Fruit fly (Drosophila melanogaster) whole organism, embryonic: Measurements from ENCODE around the gene CG17029.

Experiments
- Abd-B ChIP-seq: fragments of 200-800 bp; sonication (Bioruptor generic); optimal IDR thresholded peaks from 2 replicates; lab custom pipeline; 2018; ENCODE audit warnings: missing biosample characterization, mild to moderate bottlenecking, missing genetic modification characterization, moderate library complexity
- Ada2b ChIP-seq: fragments of 200-800 bp; sonication (Bioruptor generic); IDR thresholded peaks from 2 replicates; pipeline ENCODE4 v1.3.6; 2022; ENCODE audit warnings: missing biosample characterization, missing genetic modification characterization
- Adf1 ChIP-seq: fragments of 200-800 bp; sonication (Bioruptor generic); IDR thresholded peaks from 2 replicates; pipeline ENCODE4 v1.3.6; 2022; ENCODE audit warnings: missing biosample characterization, missing genetic modification characterization
- BtbVII ChIP-seq: fragments of 200-800 bp; sonication (Bioruptor generic); optimal IDR thresholded peaks from 3 replicates; lab custom pipeline; 2017; ENCODE audit warnings: missing biosample characterization, mild to moderate bottlenecking, missing genetic modification characterization
- CG10209 ChIP-seq: fragments of 200-800 bp; sonication (Bioruptor generic); optimal IDR thresholded peaks from 3 replicates; lab custom pipeline; 2017; ENCODE audit warnings: missing biosample characterization, mild to moderate bottlenecking, missing genetic modification characterization, missing genetic modification reagents
- CG10321 ChIP-seq: fragments of 200-800 bp; sonication (Bioruptor generic); IDR thresholded peaks from 2 replicates; pipeline ENCODE4 v1.3.6; 2022; ENCODE audit warnings: missing biosample characterization, missing genetic modification characterization
- CG10366 ChIP-seq: fragments of 200-800 bp; sonication (Bioruptor generic); IDR thresholded peaks from 2 replicates; pipeline ENCODE4 v1.3.6; 2022; ENCODE audit warnings: missing biosample characterization, missing genetic modification characterization
- CG11398 ChIP-seq: fragments of 200-800 bp; sonication (Bioruptor generic); optimal IDR thresholded peaks from 2 replicates; lab custom pipeline; 2016; ENCODE audit warnings: missing biosample characterization, missing genetic modification characterization
- CG12104 ChIP-seq: fragments of 200-800 bp; sonication (Bioruptor generic); optimal IDR thresholded peaks from 3 replicates; lab custom pipeline; 2016; ENCODE audit warnings: missing biosample characterization, missing genetic modification characterization
- CG13287 ChIP-seq: fragments of 200-800 bp; sonication (Bioruptor generic); IDR thresholded peaks from 2 replicates; pipeline ENCODE4 v1.3.6; 2022; ENCODE audit warnings: missing biosample characterization, missing genetic modification characterization; ENCODE audit not compliant: partially characterized antibody
- CG15073 ChIP-seq: fragments of 200-800 bp; sonication (Bioruptor generic); optimal IDR thresholded peaks from 2 replicates; lab custom pipeline; 2016; ENCODE audit warnings: missing biosample characterization, missing genetic modification characterization
- CG15514 ChIP-seq: fragments of 200-800 bp; sonication (Bioruptor generic); optimal IDR thresholded peaks from 3 replicates; lab custom pipeline; 2017; ENCODE audit warnings: missing biosample characterization, missing genetic modification characterization, mild to moderate bottlenecking, moderate library complexity, missing genetic modification reagents
- CG17912 ChIP-seq: fragments of 200-800 bp; sonication (Bioruptor generic); optimal IDR thresholded peaks from 2 replicates; lab custom pipeline; 2018; ENCODE audit warnings: missing biosample characterization, mild to moderate bottlenecking, missing genetic modification characterization
- CG18011 ChIP-seq: fragments of 200-800 bp; sonication (Bioruptor generic); optimal IDR thresholded peaks from 2 replicates; lab custom pipeline; 2017; ENCODE audit warnings: missing biosample characterization, missing genetic modification characterization, mild to moderate bottlenecking, moderate library complexity, missing genotype
- CG18619 ChIP-seq: fragments of 200-800 bp; sonication (Bioruptor generic); optimal IDR thresholded peaks from 3 replicates; lab custom pipeline; 2017; ENCODE audit warnings: missing biosample characterization, mild to moderate bottlenecking, missing genetic modification characterization
- CG31388 ChIP-seq: fragments of 200-800 bp; sonication (Bioruptor generic); optimal IDR thresholded peaks from 2 replicates; lab custom pipeline; 2016; ENCODE audit warnings: missing biosample characterization, missing genetic modification characterization
- CG3407 ChIP-seq: fragments of 200-800 bp; sonication (Bioruptor generic); optimal IDR thresholded peaks from 2 replicates; lab custom pipeline; 2018; ENCODE audit warnings: missing biosample characterization, mild to moderate bottlenecking, missing genetic modification characterization
- CG4360 ChIP-seq: fragments of 200-800 bp; sonication (Bioruptor generic); IDR thresholded peaks from 2 replicates; pipeline ENCODE4 v1.3.6; 2022; ENCODE audit warnings: missing biosample characterization, missing genetic modification characterization
- CG6254 ChIP-seq: fragments of 200-800 bp; sonication (Bioruptor generic); optimal IDR thresholded peaks from 3 replicates; lab custom pipeline; 2017; ENCODE audit warnings: mild to moderate bottlenecking, missing biosample characterization, missing genetic modification reagents, missing genetic modification characterization
- CG6689 ChIP-seq: fragments of 200-800 bp; sonication (Bioruptor generic); IDR thresholded peaks from 2 replicates; pipeline ENCODE4 v1.3.6; 2022; ENCODE audit warnings: missing biosample characterization, missing genetic modification characterization
- CG6813 ChIP-seq: fragments of 200-800 bp; sonication (Bioruptor generic); optimal IDR thresholded peaks from 2 replicates; lab custom pipeline; 2017; ENCODE audit warnings: missing biosample characterization, missing genetic modification characterization, mild to moderate bottlenecking, moderate library complexity, missing genetic modification reagents
- CG6854 ChIP-seq: fragments of 200-800 bp; sonication (Bioruptor generic); optimal IDR thresholded peaks from 3 replicates; lab custom pipeline; 2017; ENCODE audit warnings: missing biosample characterization, mild to moderate bottlenecking, missing genetic modification characterization
- CG7786 ChIP-seq: fragments of 200-800 bp; sonication (Bioruptor generic); optimal IDR thresholded peaks from 2 replicates; lab custom pipeline; 2016; ENCODE audit warnings: missing biosample characterization, missing genetic modification characterization
- CG7987 ChIP-seq: fragments of 200-800 bp; sonication (Bioruptor generic); optimal IDR thresholded peaks from 2 replicates; lab custom pipeline; 2018; ENCODE audit warnings: missing biosample characterization, mild to moderate bottlenecking, missing genetic modification characterization, moderate library complexity
- CG8359 ChIP-seq: fragments of 200-800 bp; sonication (Bioruptor generic); optimal IDR thresholded peaks from 2 replicates; lab custom pipeline; 2017; ENCODE audit warnings: missing biosample characterization, mild to moderate bottlenecking, missing genetic modification characterization, borderline replicate concordance
- CG8944 ChIP-seq: fragments of 200-800 bp; sonication (Bioruptor generic); optimal IDR thresholded peaks from 3 replicates; lab custom pipeline; 2016; ENCODE audit warnings: missing biosample characterization, missing genetic modification characterization
- CG9215 ChIP-seq: fragments of 200-800 bp; sonication (Bioruptor generic); IDR thresholded peaks from 2 replicates; pipeline ENCODE4 v1.3.6; 2022; ENCODE audit warnings: missing biosample characterization, missing genetic modification characterization
- CG9932 ChIP-seq: fragments of 200-800 bp; sonication (Bioruptor generic); IDR thresholded peaks from 2 replicates; pipeline ENCODE4 v1.3.6; 2022; ENCODE audit warnings: missing biosample characterization, missing genetic modification characterization
- Camta ChIP-seq: fragments of 200-800 bp; sonication (Bioruptor generic); optimal IDR thresholded peaks from 2 replicates; lab custom pipeline; 2016; ENCODE audit warnings: missing biosample characterization, missing genetic modification characterization
- Dek ChIP-seq: fragments of 200-800 bp; sonication (Bioruptor generic); optimal IDR thresholded peaks from 3 replicates; lab custom pipeline; 2019; ENCODE audit warnings: missing biosample characterization, mild to moderate bottlenecking, missing genetic modification characterization, moderate library complexity
- HLH3B ChIP-seq: fragments of 200-800 bp; sonication (Bioruptor generic); IDR thresholded peaks from 2 replicates; pipeline ENCODE4 v1.3.6; 2022; ENCODE audit warnings: missing biosample characterization, missing genetic modification characterization
- Med ChIP-seq: fragments of 200-800 bp; sonication (Bioruptor generic); peaks from one replicate; lab custom pipeline; 2016; ENCODE audit warnings: missing biosample characterization, missing genetic modification characterization, mild to moderate bottlenecking, inconsistent platforms, moderate library complexity
- Nf-YA ChIP-seq: fragments of 200-800 bp; sonication (Bioruptor generic); IDR thresholded peaks from 2 replicates; pipeline ENCODE4 v1.3.6; 2022; ENCODE audit warnings: missing biosample characterization, missing genetic modification characterization
- Pdp1 ChIP-seq, 2 experiments: fragments of 200-800 bp; sonication (Bioruptor generic); optimal IDR thresholded peaks; 3 replicates each; lab custom pipeline; 2016; ENCODE audit warnings: missing biosample characterization in 2 of 2, missing genetic modification characterization in 2 of 2, mild to moderate bottlenecking in 1 of 2, moderate library complexity in 1 of 2
- Sin3A ChIP-seq: fragments of >200 bp; optimal IDR thresholded peaks from 2 replicates; lab custom pipeline; 2018
- Xrp1 ChIP-seq: fragments of 200-800 bp; sonication (Bioruptor generic); IDR thresholded peaks from 2 replicates; pipeline ENCODE4 v1.3.6; 2022; ENCODE audit warnings: missing biosample characterization, missing genetic modification characterization
- abd-A ChIP-seq: fragments of 200-800 bp; sonication (Bioruptor generic); optimal IDR thresholded peaks from 3 replicates; lab custom pipeline; 2019; ENCODE audit warnings: missing biosample characterization, mild to moderate bottlenecking, missing genetic modification characterization, moderate library complexity
- amos ChIP-seq: fragments of 200-800 bp; sonication (Bioruptor generic); IDR thresholded peaks from 2 replicates; pipeline ENCODE4 v1.3.6; 2022; ENCODE audit warnings: missing biosample characterization, missing genetic modification characterization; ENCODE audit not compliant: partially characterized antibody
- crc ChIP-seq: fragments of 200-800 bp; sonication (Bioruptor generic); optimal IDR thresholded peaks from 2 replicates; lab custom pipeline; 2016; ENCODE audit warnings: missing biosample characterization, missing genetic modification characterization
- crp ChIP-seq, 2 experiments: fragments of 200-800 bp; sonication (Bioruptor generic); optimal IDR thresholded peaks; 2 replicates in 1 of 2; 3 replicates in 1 of 2; lab custom pipeline; 2017; ENCODE audit warnings: missing biosample characterization in 2 of 2, missing genetic modification characterization in 2 of 2, mild to moderate bottlenecking in 1 of 2, moderate library complexity in 1 of 2
- ind ChIP-seq: fragments of 200-800 bp; sonication (Bioruptor generic); optimal IDR thresholded peaks from 3 replicates; lab custom pipeline; 2016; ENCODE audit warnings: missing biosample characterization, missing genetic modification characterization
- jumu ChIP-seq: fragments of 200-800 bp; sonication (Bioruptor generic); optimal IDR thresholded peaks from 3 replicates; lab custom pipeline; 2016; ENCODE audit warnings: missing biosample characterization, missing genetic modification characterization
- kah ChIP-seq: fragments of 200-800 bp; sonication (Bioruptor generic); optimal IDR thresholded peaks from 2 replicates; lab custom pipeline; 2018; ENCODE audit warnings: missing biosample characterization, mild to moderate bottlenecking, missing genetic modification characterization
- lbe ChIP-seq: fragments of 200-800 bp; sonication (Bioruptor generic); optimal IDR thresholded peaks from 2 replicates; lab custom pipeline; 2016; ENCODE audit warnings: missing biosample characterization, mild to moderate bottlenecking, missing genetic modification characterization
- lmd ChIP-seq: fragments of 200-800 bp; sonication (Bioruptor generic); IDR thresholded peaks from 2 replicates; pipeline ENCODE4 v1.3.6; 2022; ENCODE audit warnings: missing biosample characterization, missing genetic modification characterization
- nau ChIP-seq: fragments of 200-800 bp; sonication (Bioruptor generic); optimal IDR thresholded peaks from 3 replicates; lab custom pipeline; 2017; ENCODE audit warnings: missing biosample characterization, mild to moderate bottlenecking, missing genetic modification characterization, missing genetic modification reagents
- shn ChIP-seq: fragments of 200-800 bp; sonication (Bioruptor generic); optimal IDR thresholded peaks from 3 replicates; lab custom pipeline; 2016; ENCODE audit warnings: missing biosample characterization, missing genetic modification characterization
- slou ChIP-seq: fragments of 200-800 bp; sonication (Bioruptor generic); optimal IDR thresholded peaks from 3 replicates; lab custom pipeline; 2016; ENCODE audit warnings: missing biosample characterization, missing genetic modification characterization
- wdn ChIP-seq: fragments of 200-800 bp; sonication (Bioruptor generic); IDR thresholded peaks from 2 replicates; pipeline ENCODE4 v1.3.6; 2022; ENCODE audit warnings: missing biosample characterization, missing genetic modification characterization
- zf30C ChIP-seq: fragments of 200-800 bp; sonication (Bioruptor generic); optimal IDR thresholded peaks from 3 replicates; lab custom pipeline; 2018; ENCODE audit warnings: missing biosample characterization, mild to moderate bottlenecking, missing genetic modification characterization

Gene CG17029

DNA sequence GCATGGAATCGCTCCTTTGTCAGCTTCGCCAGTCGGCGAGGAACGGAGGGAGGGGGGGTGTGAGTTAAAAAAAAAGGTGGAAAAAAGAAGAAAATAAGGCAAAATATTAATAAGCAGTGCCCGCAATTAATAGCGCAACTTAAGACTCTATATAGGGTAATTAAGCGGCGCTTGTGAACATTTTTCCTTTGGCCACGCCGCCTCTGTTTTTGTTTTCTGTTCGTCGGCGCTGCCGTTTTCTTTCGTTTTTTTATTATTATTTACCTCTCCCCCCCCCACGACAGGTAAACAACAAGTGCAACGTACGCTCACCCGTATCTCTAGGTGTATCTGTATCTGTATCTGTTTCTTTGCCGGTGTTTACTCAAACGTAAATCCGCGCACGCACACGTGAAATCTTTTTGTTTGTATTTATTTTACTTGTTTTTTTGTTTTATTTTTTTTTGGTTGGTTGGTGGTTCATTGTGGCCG lies 50.5 kb downstream of the CG17029 start (continued):
- TF ChIP-seq CG6689 (0 out of 2 replicates have a peak, but pooled peaks have one; percentile 34), CG8359 (GFP tag; lab: Kevin White, UChicago) (peak; percentile 59), amos (GFP tag; lab: Robert Waterston, UW) (no peak), CG6813 (GFP tag; lab: Kevin White, UChicago) (peak; percentile 78), CG9932 (GFP tag; lab: Robert Waterston, UW) (peak; percentile 50), abd-A (tag; lab: Kevin White, UChicago) (no peak), CG10366 (peak; percentile 30; the same call in 1 of the 2 replicates), shn (GFP tag; lab: Kevin White, UChicago) (no peak), crc (GFP tag; lab: Kevin White, UChicago) (no peak), jumu (GFP tag; lab: Kevin White, UChicago) (no peak), CG13287 (GFP tag; lab: Robert Waterston, UW) (no peak; the same call in 1 of the 2 replicates), Ada2b (GFP tag; lab: Robert Waterston, UW) (0 out of 2 replicates have a peak, but pooled peaks have one; percentile 18), lbe (GFP tag; lab: Kevin White, UChicago) (no peak), slou (GFP tag; lab: Kevin White, UChicago) (no peak), CG18619 (GFP tag; lab: Kevin White, UChicago) (peak; percentile 30), Abd-B (GFP tag; lab: Kevin White, UChicago) (no peak), crp (GFP tag; optimal IDR thresholded peaks at IDR 0.05; lab: Kevin White, UChicago) (no peak), CG10321 (GFP tag; lab: Robert Waterston, UW) (no peak), CG7987 (GFP tag; lab: Kevin White, UChicago) (peak; percentile 71), CG3407 (GFP tag; lab: Kevin White, UChicago) (peak; percentile 50), nau (GFP tag; lab: Kevin White, UChicago) (peak; percentile 62), CG10209 (peak; percentile 63), Xrp1 (GFP tag; lab: Robert Waterston, UW) (peak; percentile 63), zf30C (GFP tag; lab: Kevin White, UChicago) (no peak), BtbVII (GFP tag; lab: Kevin White, UChicago) (peak; percentile 63), CG8944 (peak; percentile 47), CG18011 (peak; percentile 9), Nf-YA (GFP tag; lab: Robert Waterston, UW) (peak; percentile 46; the same call in 1 of the 2 replicates), CG15073 (GFP tag; lab: Kevin White, UChicago) (no peak), ind (GFP tag; lab: Kevin White, UChicago) (no peak), CG15514 (GFP tag; lab: Kevin White, UChicago) (peak; percentile 50), Sin3A (no peak), CG11398 (GFP tag; lab: Kevin White, UChicago) (peak; percentile 49), Camta (GFP tag; lab: Kevin White, UChicago) (peak; percentile 64), lmd (peak; percentile 35; the same call in 1 of the 2 replicates), CG12104 (peak; percentile 73), wdn (0 out of 2 replicates have a peak, but pooled peaks have one; percentile 7), Med (GFP tag; lab: Kevin White, UChicago) (peak; percentile 84), CG4360 (GFP tag; lab: Robert Waterston, UW) (peak; percentile 39; the same call in 1 of the 2 replicates), HLH3B (GFP tag; lab: Robert Waterston, UW) (peak; percentile 50; the same call in 1 of the 2 replicates), kah (peak; percentile 51), CG6254 (GFP tag; lab: Kevin White, UChicago) (peak; percentile 16), Dek (tag; lab: Kevin White, UChicago) (no peak), CG9215 (GFP tag; lab: Robert Waterston, UW) (no peak), CG7786 (GFP tag; lab: Kevin White, UChicago) (no peak), CG31388 (no peak), CG17912 (GFP tag; lab: Kevin White, UChicago) (no peak), Adf1 (GFP tag; lab: Robert Waterston, UW) (no peak), Pdp1 (GFP tag; optimal IDR thresholded peaks at IDR 0.05; lab: Kevin White, UChicago) (peak; percentile 3 to 36), CG6854 (no peak)
